Fruit fly (Drosophila melanogaster) whole organism, embryonic: ENCODE results near the gene CG31743.

Experiments
- Atf3 ChIP-seq: fragments of 200-800 bp; sonication (Bioruptor generic); optimal IDR thresholded peaks from 3 replicates; lab custom pipeline; 2016; ENCODE audit warnings: missing biosample characterization, missing genetic modification characterization
- Atf6 ChIP-seq: fragments of 200-800 bp; sonication (Bioruptor generic); IDR thresholded peaks from 2 replicates; pipeline ENCODE4 v1.3.6; 2022; ENCODE audit warnings: missing biosample characterization, missing genetic modification characterization
- CG10209 ChIP-seq: fragments of 200-800 bp; sonication (Bioruptor generic); optimal IDR thresholded peaks from 3 replicates; lab custom pipeline; 2017; ENCODE audit warnings: missing biosample characterization, mild to moderate bottlenecking, missing genetic modification characterization, missing genetic modification reagents
- CG15073 ChIP-seq: fragments of 200-800 bp; sonication (Bioruptor generic); optimal IDR thresholded peaks from 2 replicates; lab custom pipeline; 2016; ENCODE audit warnings: missing biosample characterization, missing genetic modification characterization
- CG16863 ChIP-seq: fragments of 200-800 bp; sonication (Bioruptor generic); optimal IDR thresholded peaks from 3 replicates; lab custom pipeline; 2016; ENCODE audit warnings: missing biosample characterization, missing genetic modification characterization
- CG2120 ChIP-seq: fragments of 200-800 bp; sonication (Bioruptor generic); optimal IDR thresholded peaks from 3 replicates; lab custom pipeline; 2016; ENCODE audit warnings: missing biosample characterization, missing genetic modification characterization
- CG32532 ChIP-seq: fragments of 200-800 bp; sonication (Bioruptor generic); IDR thresholded peaks from 2 replicates; pipeline ENCODE4 v1.3.6; 2022; ENCODE audit warnings: missing biosample characterization, missing genetic modification characterization
- CG33557 ChIP-seq: fragments of 200-800 bp; sonication (Bioruptor generic); optimal IDR thresholded peaks from 2 replicates; lab custom pipeline; 2019; ENCODE audit warnings: missing biosample characterization, mild to moderate bottlenecking, missing genetic modification characterization, moderate library complexity
- CG34376 ChIP-seq: fragments of 200-800 bp; sonication (Bioruptor generic); optimal IDR thresholded peaks from 2 replicates; lab custom pipeline; 2018; ENCODE audit warnings: missing biosample characterization, mild to moderate bottlenecking, missing genetic modification characterization
- CG4730 ChIP-seq: fragments of 200-800 bp; sonication (Bioruptor generic); IDR thresholded peaks from 2 replicates; pipeline ENCODE4 v1.3.6; 2022; ENCODE audit warnings: missing biosample characterization, missing genetic modification characterization
- CG5953 ChIP-seq: fragments of 200-800 bp; sonication (Bioruptor generic); IDR thresholded peaks from 2 replicates; pipeline ENCODE4 v1.3.6; 2022; ENCODE audit warnings: missing biosample characterization, missing genetic modification characterization
- CG6175 ChIP-seq: fragments of 200-800 bp; sonication (Bioruptor generic); IDR thresholded peaks from 3 replicates; pipeline ENCODE4 v1.3.6; 2022; ENCODE audit warnings: missing biosample characterization, missing genetic modification characterization
- CG7963 ChIP-seq: fragments of 200-800 bp; sonication (Bioruptor generic); IDR thresholded peaks from 3 replicates; pipeline ENCODE4 v1.3.6; 2022; ENCODE audit warnings: missing biosample characterization, missing genetic modification characterization; ENCODE audit not compliant: partially characterized antibody
- CG8281 ChIP-seq: fragments of 200-800 bp; sonication (Bioruptor generic); optimal IDR thresholded peaks from 2 replicates; lab custom pipeline; 2018; ENCODE audit warnings: missing biosample characterization, mild to moderate bottlenecking, missing genetic modification characterization, moderate library complexity
- GATAe ChIP-seq: fragments of 200-800 bp; sonication (Bioruptor generic); conservative IDR thresholded peaks from 2 replicates; pipeline ENCODE4 v1.3.6; 2022; ENCODE audit warnings: missing biosample characterization, missing genetic modification characterization
- Hey ChIP-seq: fragments of 200-800 bp; sonication (Bioruptor generic); optimal IDR thresholded peaks from 3 replicates; lab custom pipeline; 2018; ENCODE audit warnings: missing biosample characterization, mild to moderate bottlenecking, missing genetic modification characterization
- HmgZ ChIP-seq: fragments of 200-800 bp; sonication (Bioruptor generic); optimal IDR thresholded peaks from 2 replicates; lab custom pipeline; 2018; ENCODE audit warnings: missing biosample characterization, mild to moderate bottlenecking, missing genetic modification characterization
- Hmr ChIP-seq: fragments of 200-800 bp; sonication (Bioruptor generic); optimal IDR thresholded peaks from 3 replicates; lab custom pipeline; 2017; ENCODE audit warnings: mild to moderate bottlenecking, missing biosample characterization, missing genetic modification reagents, missing genetic modification characterization
- Lhr ChIP-seq: fragments of 200-800 bp; sonication (Bioruptor generic); optimal IDR thresholded peaks from 3 replicates; lab custom pipeline; 2017; ENCODE audit warnings: mild to moderate bottlenecking, missing biosample characterization, missing genetic modification reagents, missing genetic modification characterization
- Nf-YA ChIP-seq: fragments of 200-800 bp; sonication (Bioruptor generic); IDR thresholded peaks from 2 replicates; pipeline ENCODE4 v1.3.6; 2022; ENCODE audit warnings: missing biosample characterization, missing genetic modification characterization
- Nf-YB ChIP-seq: fragments of 200-800 bp; sonication (Bioruptor generic); optimal IDR thresholded peaks from 3 replicates; lab custom pipeline; 2019; ENCODE audit warnings: missing biosample characterization, mild to moderate bottlenecking, missing genetic modification characterization, moderate library complexity
- chinmo ChIP-seq: fragments of 200-800 bp; sonication (Bioruptor generic); IDR thresholded peaks from 4 replicates; pipeline ENCODE4 v1.3.6; 2022; ENCODE audit warnings: missing biosample characterization, missing genetic modification characterization; ENCODE audit not compliant: partially characterized antibody
- ci ChIP-seq: fragments of 200-800 bp; sonication (Bioruptor generic); IDR thresholded peaks from 3 replicates; pipeline ENCODE4 v1.3.6; 2022; ENCODE audit warnings: missing biosample characterization, missing genetic modification characterization
- eve ChIP-seq, 2 experiments: fragments of >200 bp; optimal IDR thresholded peaks; 2 replicates each; lab custom pipeline; 2017; ENCODE audit warnings: missing biosample characterization in 2 of 2, missing genetic modification characterization in 2 of 2
- exex ChIP-seq: fragments of 200-800 bp; sonication (Bioruptor generic); optimal IDR thresholded peaks from 4 replicates; lab custom pipeline; 2018; ENCODE audit warnings: missing biosample characterization, mild to moderate bottlenecking, missing genetic modification characterization, moderate library complexity
- gcm2 ChIP-seq: fragments of 200-800 bp; sonication (Bioruptor generic); optimal IDR thresholded peaks from 2 replicates; lab custom pipeline; 2016; ENCODE audit warnings: missing biosample characterization, missing genetic modification characterization
- hkb ChIP-seq, 2 experiments: fragments of 200-800 bp in 1 of 2; fragments of >200 bp in 1 of 2; sonication (Bioruptor generic) in 1 of 2; IDR thresholded peaks in 1 of 2; optimal IDR thresholded peaks in 1 of 2; 2 replicates each; pipeline versions ENCODE4 v1.3.6 to Lab custom; 2017 to 2022; ENCODE audit warnings: missing biosample characterization in 1 of 2, missing genetic modification characterization in 1 of 2
- hth ChIP-seq: fragments of >200 bp; optimal IDR thresholded peaks from 2 replicates; lab custom pipeline; 2017; ENCODE audit warnings: inconsistent platforms
- mirr ChIP-seq: fragments of 200-800 bp; sonication (Bioruptor generic); optimal IDR thresholded peaks from 3 replicates; lab custom pipeline; 2018; ENCODE audit warnings: missing biosample characterization, mild to moderate bottlenecking, missing genetic modification characterization
- mld ChIP-seq: fragments of 200-800 bp; sonication (Bioruptor generic); IDR thresholded peaks from 3 replicates; pipeline ENCODE4 v1.3.6; 2022; ENCODE audit warnings: missing biosample characterization, missing genetic modification characterization; ENCODE audit not compliant: partially characterized antibody
- nerfin-1 ChIP-seq: fragments of 200-800 bp; sonication (Bioruptor generic); optimal IDR thresholded peaks from 3 replicates; lab custom pipeline; 2019; ENCODE audit warnings: missing biosample characterization, mild to moderate bottlenecking, missing genetic modification characterization, moderate library complexity
- otp ChIP-seq: fragments of 200-800 bp; sonication (Bioruptor generic); IDR thresholded peaks from 3 replicates; pipeline ENCODE4, ENCODE4 v1.3.6; 2022; ENCODE audit warnings: missing biosample characterization, missing genetic modification characterization
- pum ChIP-seq: fragments of 200-800 bp; sonication (Bioruptor generic); optimal IDR thresholded peaks from 2 replicates; lab custom pipeline; 2016; ENCODE audit warnings: missing biosample characterization, missing genetic modification characterization
- scrt ChIP-seq: fragments of 200-800 bp; sonication (Bioruptor generic); optimal IDR thresholded peaks from 2 replicates; lab custom pipeline; 2018; ENCODE audit warnings: missing biosample characterization, mild to moderate bottlenecking, missing genetic modification characterization, moderate library complexity
- sd ChIP-seq: fragments of 200-800 bp; sonication (Bioruptor generic); optimal IDR thresholded peaks from 3 replicates; lab custom pipeline; 2018; ENCODE audit warnings: missing biosample characterization, mild to moderate bottlenecking, missing genetic modification characterization, moderate library complexity
- seq ChIP-seq: fragments of 200-800 bp; sonication (Bioruptor generic); IDR thresholded peaks from 2 replicates; pipeline ENCODE4 v1.3.6; 2022; ENCODE audit warnings: missing biosample characterization, missing genetic modification characterization
- sr ChIP-seq: fragments of 200-800 bp; sonication (Bioruptor generic); IDR thresholded peaks from 3 replicates; pipeline ENCODE4 v1.3.6; 2022; ENCODE audit warnings: missing biosample characterization, missing genetic modification characterization
- trh ChIP-seq: fragments of 200-800 bp; sonication (Bioruptor generic); optimal IDR thresholded peaks from 2 replicates; lab custom pipeline; 2016; ENCODE audit warnings: missing biosample characterization, missing genetic modification characterization
- wor ChIP-seq: fragments of 200-800 bp; sonication (Bioruptor generic); IDR thresholded peaks from 2 replicates; pipeline ENCODE4 v1.3.6; 2022; ENCODE audit warnings: missing biosample characterization, missing genetic modification characterization

The CG31743 gene

DNA sequence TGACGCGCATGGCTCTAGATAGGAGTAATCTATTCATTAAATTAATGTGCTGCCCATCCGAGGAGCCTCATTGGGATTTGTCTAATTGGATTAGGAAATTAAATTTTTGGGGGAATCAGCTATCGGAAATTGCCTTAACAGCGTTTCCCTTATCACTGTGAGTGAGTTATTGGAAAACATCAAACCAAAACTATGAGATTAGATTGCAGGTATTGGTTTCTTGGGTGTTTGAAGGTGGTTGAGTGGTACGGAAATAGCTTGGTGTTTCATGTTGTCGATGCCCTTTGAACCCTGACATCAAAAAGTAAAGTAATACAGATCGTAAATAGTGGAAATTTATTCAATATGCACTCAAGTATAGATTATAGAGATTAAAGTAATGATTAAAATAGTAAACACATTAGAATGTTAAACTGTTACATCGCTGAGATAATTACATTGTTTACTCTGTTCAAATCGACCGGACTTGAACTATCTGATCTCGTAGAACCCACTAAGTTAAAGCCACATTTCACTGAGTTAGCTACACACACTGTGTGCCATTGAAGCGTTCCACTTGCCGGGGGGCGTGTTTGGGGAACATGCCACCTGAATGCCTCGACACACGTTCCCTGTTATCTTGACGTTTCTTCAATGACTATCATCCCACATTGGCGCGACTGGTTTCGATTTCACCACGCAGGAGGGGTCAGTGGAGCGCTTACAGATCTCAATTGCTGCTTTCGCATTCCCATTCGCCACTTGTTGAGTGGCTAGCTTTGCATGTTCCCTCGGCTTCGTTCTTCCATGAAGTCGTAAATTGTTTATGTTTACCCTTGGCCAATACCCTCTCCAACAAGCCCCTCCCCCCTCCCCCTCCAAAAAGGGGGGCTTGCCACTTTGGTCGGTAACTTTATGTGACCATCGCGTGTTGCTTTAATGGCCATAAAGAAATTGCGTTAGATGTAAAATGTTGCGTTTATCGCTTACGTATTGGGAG, 3.8 kb downstream of the CG31743 start (continued):
- TF ChIP-seq hkb (optimal IDR thresholded peaks at IDR 0.05; lab: Kevin White, UChicago) (no peak), hkb (GFP tag; IDR thresholded peaks at IDR 0.05; lab: Robert Waterston, UW) (no peak), chinmo (GFP tag; lab: Robert Waterston, UW) (peak; percentile 56; the same call in 2 of the 4 replicates), CG32532 (peak; percentile 19; the same call in 1 of the 2 replicates), hth (lab: Kevin White, UChicago) (no peak), gcm2 (GFP tag; lab: Kevin White, UChicago) (no peak), eve (GFP tag; optimal IDR thresholded peaks at IDR 0.05; lab: Kevin White, UChicago) (peak in 1 of 2 experiments; percentile 35), CG4730 (GFP tag; lab: Robert Waterston, UW) (no peak), Hey (peak; percentile 11), Nf-YA (GFP tag; lab: Robert Waterston, UW) (0 out of 2 replicates have a peak, but pooled peaks have one; percentile 13), ci (GFP tag; lab: Robert Waterston, UW) (peak; percentile 47; the same call in 2 of the 3 replicates), seq (GFP tag; lab: Robert Waterston, UW) (no peak), nerfin-1 (tag; lab: Kevin White, UChicago) (no peak), Atf6 (GFP tag; lab: Robert Waterston, UW) (no peak), otp (GFP tag; lab: Robert Waterston, UW) (0 out of 3 replicates have a peak, but pooled peaks have one; percentile 32), mirr (GFP tag; lab: Kevin White, UChicago) (peak; percentile 98), pum (GFP tag; lab: Kevin White, UChicago) (no peak), CG2120 (GFP tag; lab: Kevin White, UChicago) (peak; percentile 25), CG16863 (GFP tag; lab: Kevin White, UChicago) (no peak), scrt (GFP tag; lab: Kevin White, UChicago) (peak; percentile 61), Hmr (GFP tag; lab: Kevin White, UChicago) (peak; percentile 8), CG34376 (peak; percentile 84), CG6175 (0 out of 3 replicates have a peak, but pooled peaks have one; percentile 52), Atf3 (no peak), GATAe (GFP tag; lab: Robert Waterston, UW) (peak; percentile 34; the same call in 1 of the 2 replicates), wor (GFP tag; lab: Robert Waterston, UW) (no peak), CG10209 (GFP tag; lab: Kevin White, UChicago) (peak; percentile 9)

DNA sequence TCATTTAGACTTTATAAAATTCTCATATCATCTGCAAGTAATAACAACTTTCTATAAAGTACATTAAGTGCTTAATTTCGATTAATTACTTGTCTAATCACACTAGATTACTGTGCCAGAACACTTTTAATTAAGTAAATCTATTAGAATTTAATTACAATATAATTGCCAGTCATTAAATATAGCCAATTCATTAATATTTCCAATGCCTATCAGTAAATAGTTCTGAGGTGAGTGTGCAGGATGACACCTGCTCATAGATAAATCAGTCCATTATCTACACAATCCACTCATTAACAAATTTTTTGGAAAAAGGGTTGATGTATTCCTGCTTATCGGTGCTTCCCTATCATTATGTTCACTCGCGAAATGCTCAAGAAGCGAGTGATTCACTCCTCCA, 5.4 kb downstream of the CG31743 start:
- TF ChIP-seq Atf3 (no peak), trh (GFP tag; lab: Kevin White, UChicago) (no peak), Lhr (GFP tag; lab: Kevin White, UChicago) (no peak), sd (tag; lab: Kevin White, UChicago) (peak; percentile 49), Nf-YB (no peak), HmgZ (tag; lab: Kevin White, UChicago) (no peak), sr (no peak), exex (tag; lab: Kevin White, UChicago) (peak; percentile 86), CG33557 (GFP tag; lab: Kevin White, UChicago) (no peak), mld (GFP tag; lab: Robert Waterston, UW) (no peak), CG5953 (no peak), CG8281 (tag; lab: Kevin White, UChicago) (no peak), CG7963 (GFP tag; lab: Robert Waterston, UW) (no peak), CG15073 (GFP tag; lab: Kevin White, UChicago) (no peak)
